Fruit fly (Drosophila melanogaster) whole organism, wandering third instar larva: ENCODE data around the gene Cht6.
A peak's percentile ranks its signal among the peaks of the same experiment; 100 is the strongest.

Experiments used
- Abd-B ChIP-seq: fragments of >200 bp; optimal IDR thresholded peaks from 2 replicates; lab custom pipeline; 2017; ENCODE audit warnings: missing biosample characterization, missing genetic modification characterization
- CG32264 ChIP-seq: fragments of 200-800 bp; sonication (Bioruptor generic); optimal IDR thresholded peaks from 2 replicates; lab custom pipeline; 2016; ENCODE audit warnings: missing biosample characterization, missing genetic modification characterization
- CG9705 ChIP-seq: fragments of 200-800 bp; sonication (Bioruptor generic); optimal IDR thresholded peaks from 2 replicates; lab custom pipeline; 2018; ENCODE audit warnings: missing biosample characterization, mild to moderate bottlenecking, missing genetic modification characterization
- CrebA ChIP-seq: fragments of 200-800 bp; sonication (Bioruptor generic); optimal IDR thresholded peaks from 2 replicates; lab custom pipeline; 2016; ENCODE audit warnings: missing biosample characterization, mild to moderate bottlenecking, missing genetic modification characterization, borderline replicate concordance
- Dfd ChIP-seq: fragments of >200 bp; optimal IDR thresholded peaks from 2 replicates; lab custom pipeline; 2017; ENCODE audit warnings: missing biosample characterization, missing genetic modification characterization
- Dif ChIP-seq: fragments of 200-275, 200-300 bp; sonication (Bioruptor generic); optimal IDR thresholded peaks from 2 replicates; lab custom pipeline; 2018; ENCODE audit warnings: missing biosample characterization, missing genetic modification characterization; ENCODE audit not compliant: partially characterized antibody
- GATAd ChIP-seq: sonication (Bioruptor generic); optimal IDR thresholded peaks from 2 replicates; lab custom pipeline; 2016; ENCODE audit warnings: missing biosample characterization, missing genetic modification characterization
- HLH106 ChIP-seq: fragments of 200-800 bp; optimal IDR thresholded peaks from 3 replicates; lab custom pipeline; 2019; ENCODE audit warnings: missing biosample characterization, mild to moderate bottlenecking, missing genetic modification characterization, moderate library complexity
- Hnf4 ChIP-seq: fragments of 200-800 bp; sonication (Bioruptor generic); optimal IDR thresholded peaks from 2 replicates; lab custom pipeline; 2016; ENCODE audit warnings: missing biosample characterization, mild to moderate bottlenecking, missing genetic modification characterization
- Hr78 ChIP-seq: fragments of >200 bp; optimal IDR thresholded peaks from 2 replicates; lab custom pipeline; 2017; ENCODE audit warnings: missing biosample characterization, missing genetic modification characterization
- Hr83 ChIP-seq: fragments of 200-300 bp; sonication (Bioruptor generic); optimal IDR thresholded peaks from 2 replicates; lab custom pipeline; 2016; ENCODE audit warnings: missing biosample characterization, mild to moderate bottlenecking, missing genetic modification characterization, moderate library complexity; ENCODE audit not compliant: poor library complexity, severe bottlenecking
- Mio ChIP-seq: sonication (Bioruptor generic); optimal IDR thresholded peaks from 2 replicates; lab custom pipeline; 2016; ENCODE audit warnings: missing biosample characterization, missing genetic modification characterization
- Myc ChIP-seq: fragments of >200 bp; optimal IDR thresholded peaks from 2 replicates; lab custom pipeline; 2017
- N ChIP-seq: fragments of >200 bp; optimal IDR thresholded peaks from 2 replicates; lab custom pipeline; 2018; ENCODE audit warnings: missing biosample characterization, missing external identifiers, missing genetic modification characterization
- OdsH ChIP-seq: fragments of 200-800 bp; sonication (Bioruptor generic); optimal IDR thresholded peaks from 2 replicates; lab custom pipeline; 2016; ENCODE audit warnings: missing biosample characterization, mild to moderate bottlenecking, missing genetic modification characterization
- Rel ChIP-seq, 2 experiments: fragments of 200-800 bp; sonication (Bioruptor generic) in 1 of 2; optimal IDR thresholded peaks; 2 replicates in 1 of 2; 3 replicates in 1 of 2; lab custom pipeline; 2016 to 2019; ENCODE audit warnings: mild to moderate bottlenecking in 2 of 2, missing biosample characterization in 2 of 2, missing genetic modification characterization in 2 of 2, moderate library complexity in 1 of 2
- Sp1 ChIP-seq: fragments of 200-800 bp; sonication (Bioruptor generic); optimal IDR thresholded peaks from 3 replicates; lab custom pipeline; 2019; ENCODE audit warnings: missing biosample characterization, mild to moderate bottlenecking, missing genetic modification characterization, moderate library complexity
- Vsx2 ChIP-seq: fragments of 200-300, 225-300 bp; sonication (Bioruptor generic); optimal IDR thresholded peaks from 2 replicates; lab custom pipeline; 2018; ENCODE audit warnings: missing biosample characterization, missing genetic modification characterization; ENCODE audit not compliant: partially characterized antibody
- br ChIP-seq: fragments of 200-800 bp; sonication (Bioruptor generic); optimal IDR thresholded peaks from 2 replicates; lab custom pipeline; 2016; ENCODE audit warnings: missing biosample characterization, missing genetic modification characterization
- brk ChIP-seq: fragments of 200-800 bp; sonication (Bioruptor generic); optimal IDR thresholded peaks from 2 replicates; lab custom pipeline; 2016; ENCODE audit warnings: missing biosample characterization, mild to moderate bottlenecking, missing genetic modification characterization
- dl ChIP-seq, 2 experiments: fragments of 175-275, 200-275 bp in 1 of 2; fragments of 200-275 bp in 1 of 2; sonication (Bioruptor generic); optimal IDR thresholded peaks; lab custom pipeline; 2018; ENCODE audit warnings: mild to moderate bottlenecking in 2 of 2, missing biosample characterization in 2 of 2, missing genetic modification characterization in 2 of 2, moderate library complexity in 2 of 2; ENCODE audit not compliant: partially characterized antibody in 2 of 2, insufficient read depth in 1 of 2
- dmrt93B ChIP-seq: fragments of 200-800 bp; sonication (Bioruptor generic); optimal IDR thresholded peaks from 2 replicates; lab custom pipeline; 2018; ENCODE audit warnings: missing biosample characterization, mild to moderate bottlenecking, missing genetic modification characterization
- dsf ChIP-seq: sonication (Bioruptor generic); optimal IDR thresholded peaks from 2 replicates; lab custom pipeline; 2016; ENCODE audit warnings: missing biosample characterization, missing genetic modification characterization, borderline replicate concordance
- ey ChIP-seq: fragments of 200-800 bp; sonication (Bioruptor generic); optimal IDR thresholded peaks from 2 replicates; lab custom pipeline; 2016; ENCODE audit warnings: missing biosample characterization, missing genetic modification characterization
- foxo ChIP-seq, 2 experiments: fragments of 200-800 bp; sonication (Bioruptor generic); optimal IDR thresholded peaks; 2 replicates in 1 of 2; 3 replicates in 1 of 2; lab custom pipeline; 2016 to 2017; ENCODE audit warnings: missing biosample characterization in 2 of 2, missing genetic modification characterization in 2 of 2
- fru ChIP-seq: fragments of 200-800 bp; sonication (Bioruptor generic); optimal IDR thresholded peaks from 3 replicates; lab custom pipeline; 2016; ENCODE audit warnings: missing biosample characterization, mild to moderate bottlenecking, missing genetic modification characterization
- h ChIP-seq: fragments of 200-800 bp; sonication (Bioruptor generic); optimal IDR thresholded peaks from 3 replicates; lab custom pipeline; 2016; ENCODE audit warnings: missing biosample characterization, mild to moderate bottlenecking, missing genetic modification characterization
- jim ChIP-seq: fragments of 175-275, 200-325 bp; sonication (Bioruptor generic); optimal IDR thresholded peaks from 2 replicates; lab custom pipeline; 2016; ENCODE audit warnings: missing biosample characterization, mild to moderate bottlenecking, missing genetic modification characterization
- lola ChIP-seq: fragments of >200 bp; optimal IDR thresholded peaks from 2 replicates; lab custom pipeline; 2017; ENCODE audit warnings: missing biosample characterization, missing genetic modification characterization
- pan ChIP-seq: fragments of >200 bp; optimal IDR thresholded peaks from 2 replicates; lab custom pipeline; 2017
- psq ChIP-seq: fragments of 200-800 bp; sonication (Bioruptor generic); optimal IDR thresholded peaks from 3 replicates; lab custom pipeline; 2017; ENCODE audit warnings: missing biosample characterization, mild to moderate bottlenecking, missing genetic modification characterization, moderate library complexity
- rgr ChIP-seq: fragments of 200-800 bp; sonication (Bioruptor generic); optimal IDR thresholded peaks from 3 replicates; lab custom pipeline; 2016; ENCODE audit warnings: missing biosample characterization, mild to moderate bottlenecking, missing genetic modification characterization
- sage ChIP-seq: fragments of 200-800 bp; sonication (Bioruptor generic); optimal IDR thresholded peaks from 2 replicates; lab custom pipeline; 2016; ENCODE audit warnings: missing biosample characterization, mild to moderate bottlenecking, missing genetic modification characterization
- sv ChIP-seq: fragments of 200-800 bp; sonication (Bioruptor generic); optimal IDR thresholded peaks from 3 replicates; lab custom pipeline; 2016; ENCODE audit warnings: missing biosample characterization, missing genetic modification characterization
- tai ChIP-seq: sonication (Bioruptor generic); optimal IDR thresholded peaks from 2 replicates; lab custom pipeline; 2016; ENCODE audit warnings: missing biosample characterization, missing genetic modification characterization
- usp ChIP-seq: fragments of >200 bp; optimal IDR thresholded peaks from 2 replicates; lab custom pipeline; 2017; ENCODE audit warnings: missing biosample characterization, missing genetic modification characterization
- woc ChIP-seq: sonication (Bioruptor generic); optimal IDR thresholded peaks from 2 replicates; lab custom pipeline; 2016; ENCODE audit warnings: missing biosample characterization, mild to moderate bottlenecking, missing genetic modification characterization

The Cht6 gene

dm6 chrX:9989154-9989787 lies 27.4 kb upstream of the Cht6 start, which contains the start of gene CG32694:
TSS of gene CG32694 (plus strand) at chrX:9989690.
- TF ChIP-seq Hr83 (GFP tag; lab: Kevin White, UChicago) (no peak), foxo (GFP tag; optimal IDR thresholded peaks at IDR 0.05; lab: Kevin White, UChicago) (no peak), CG32264 (GFP tag; lab: Kevin White, UChicago) (no peak), dsf (GFP tag; lab: Kevin White, UChicago) (no peak), dmrt93B (GFP tag; lab: Kevin White, UChicago) (no peak), rgr (GFP tag; lab: Kevin White, UChicago) (no peak), Rel (GFP tag; optimal IDR thresholded peaks at IDR 0.05; lab: Kevin White, UChicago) (no peak), Rel (tag; optimal IDR thresholded peaks at IDR 0.05; lab: Kevin White, UChicago) (no peak), Myc (no peak), br (GFP tag; lab: Kevin White, UChicago) (no peak), Mio (GFP tag; lab: Kevin White, UChicago) (no peak), tai (GFP tag; lab: Kevin White, UChicago) (no peak), Abd-B (GFP tag; lab: Kevin White, UChicago) (no peak), Hr78 (GFP tag; lab: Kevin White, UChicago) (no peak), jim (GFP tag; lab: Kevin White, UChicago) (no peak)

DNA sequence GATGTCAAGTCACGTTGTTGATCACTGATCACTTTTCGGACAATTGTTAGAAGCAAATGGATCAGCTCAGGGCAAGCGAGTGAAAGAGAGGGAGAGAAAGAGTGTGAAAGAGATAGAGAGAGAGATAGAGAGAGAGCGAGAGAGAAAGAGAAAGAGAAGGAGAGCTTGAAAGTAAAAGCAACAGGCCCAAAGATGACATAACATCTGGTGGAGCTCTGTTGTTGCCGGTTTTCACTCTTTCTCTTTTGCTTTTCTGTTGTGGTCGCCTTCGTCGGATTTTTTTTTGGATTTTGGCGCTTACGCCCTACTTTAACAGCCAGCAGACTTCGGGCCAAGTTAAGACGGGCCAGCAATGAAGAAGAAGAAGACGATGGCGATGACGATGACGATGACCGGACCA lies 25.6 kb upstream of the Cht6 start:
- TF ChIP-seq rgr (GFP tag; lab: Kevin White, UChicago): no peak
- peak; percentile 66 for TF ChIP-seq psq (GFP tag; lab: Kevin White, UChicago)

- TF ChIP-seq ey (GFP tag; lab: Kevin White, UChicago) (no peak), tai (GFP tag; lab: Kevin White, UChicago) (no peak), foxo (GFP tag; optimal IDR thresholded peaks at IDR 0.05; lab: Kevin White, UChicago) (no peak), rgr (GFP tag; lab: Kevin White, UChicago) (no peak), Hr83 (GFP tag; lab: Kevin White, UChicago) (no peak)
- TF ChIP-seq, all 38 proteins: peak for 0
These were observed 23.7 kb upstream of the Cht6 start for dm6 chrX:9992934-9993333.

DNA sequence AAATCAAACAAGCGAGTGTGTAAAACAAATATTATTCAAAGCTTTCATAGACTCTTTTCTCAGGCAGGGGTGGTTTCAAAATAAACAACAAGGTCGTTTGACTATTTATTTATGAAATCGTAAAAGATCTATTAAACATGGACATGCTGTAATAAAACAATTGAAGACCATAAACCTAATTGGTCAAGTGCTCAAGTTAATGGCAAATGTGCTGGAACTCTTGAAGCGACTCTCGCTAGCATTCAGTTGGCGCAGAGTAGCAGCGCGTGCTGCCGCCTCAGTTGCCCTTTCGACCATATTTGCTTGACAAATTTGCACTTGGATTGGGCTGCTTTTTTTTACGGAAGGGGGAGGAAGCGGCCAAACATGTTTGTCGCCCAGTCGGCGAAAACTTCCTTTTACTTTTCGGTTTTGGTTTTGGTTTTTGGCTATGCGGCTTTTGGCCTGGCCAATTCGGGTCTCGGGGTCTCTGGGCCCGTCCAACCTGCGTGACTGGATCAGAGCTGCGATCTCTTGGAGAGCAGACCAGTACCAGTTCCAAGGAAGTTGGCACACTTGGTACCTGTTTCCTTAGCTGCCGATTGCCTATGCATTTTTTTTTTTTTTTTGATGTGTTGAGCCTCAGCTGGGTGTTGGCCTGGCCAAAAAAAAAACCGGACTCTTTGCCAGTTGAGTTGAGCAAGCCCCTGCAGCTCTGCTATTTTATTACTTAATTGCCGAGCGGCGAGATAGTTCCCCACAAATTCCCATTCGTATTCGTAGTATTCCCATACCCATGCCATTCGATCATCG lies 23.0 kb upstream of the Cht6 start:
- no peak for TF ChIP-seq Hnf4 (GFP tag; lab: Kevin White, UChicago)
- TF ChIP-seq tai (GFP tag; lab: Kevin White, UChicago): no peak
- TF ChIP-seq Sp1 (GFP tag; lab: Kevin White, UChicago): no peak
- TF ChIP-seq HLH106: no peak
- TF ChIP-seq CrebA (GFP tag; lab: Kevin White, UChicago): no peak
- TF ChIP-seq Mio (GFP tag; lab: Kevin White, UChicago): no peak
- TF ChIP-seq fru (GFP tag; lab: Kevin White, UChicago): no peak
- peak; percentile 9 for TF ChIP-seq dmrt93B (GFP tag; lab: Kevin White, UChicago)
- TF ChIP-seq br (GFP tag; lab: Kevin White, UChicago): no peak
- TF ChIP-seq ey (GFP tag; lab: Kevin White, UChicago): no peak
- peak; percentile 4 for TF ChIP-seq Vsx2 (GFP tag; lab: Kevin White, UChicago)
- no peak for TF ChIP-seq psq (GFP tag; lab: Kevin White, UChicago)
- no peak for TF ChIP-seq Hr83 (GFP tag; lab: Kevin White, UChicago)
- no peak for TF ChIP-seq CG9705
- TF ChIP-seq foxo (GFP tag; optimal IDR thresholded peaks at IDR 0.05; lab: Kevin White, UChicago): peak in 1 of 2 experiments; percentile 32
- TF ChIP-seq brk (GFP tag; lab: Kevin White, UChicago): no peak
- TF ChIP-seq pan (lab: Kevin White, UChicago): no peak
- TF ChIP-seq Dif (GFP tag; lab: Kevin White, UChicago): peak; percentile 10
- no peak for TF ChIP-seq Abd-B (GFP tag; lab: Kevin White, UChicago)
- no peak for TF ChIP-seq OdsH (GFP tag; lab: Kevin White, UChicago)
- TF ChIP-seq rgr (GFP tag; lab: Kevin White, UChicago): no peak
- TF ChIP-seq lola (GFP tag; lab: Kevin White, UChicago): no peak
- no peak for TF ChIP-seq usp
- TF ChIP-seq Myc: no peak
- TF ChIP-seq h (GFP tag; lab: Kevin White, UChicago): peak; percentile 43
- no peak for TF ChIP-seq Dfd (GFP tag; lab: Kevin White, UChicago)
- TF ChIP-seq woc (GFP tag; lab: Kevin White, UChicago): peak; percentile 30
- TF ChIP-seq dl (GFP tag; optimal IDR thresholded peaks at IDR 0.05; lab: Kevin White, UChicago; ENCODE audit: insufficient read depth in 1 of 2, partially characterized antibody in 2 of 2): no peak
- no peak for TF ChIP-seq sage (GFP tag; lab: Kevin White, UChicago)
- no peak for TF ChIP-seq jim (GFP tag; lab: Kevin White, UChicago)
- TF ChIP-seq N: no peak
- no peak for TF ChIP-seq GATAd
- TF ChIP-seq sv (GFP tag; lab: Kevin White, UChicago): no peak
- TF ChIP-seq Rel (GFP tag; optimal IDR thresholded peaks at IDR 0.05; lab: Kevin White, UChicago): no peak
- no peak for TF ChIP-seq Rel (tag; optimal IDR thresholded peaks at IDR 0.05; lab: Kevin White, UChicago)
- TF ChIP-seq Hr78 (GFP tag; lab: Kevin White, UChicago): no peak
- no peak for TF ChIP-seq CG32264 (GFP tag; lab: Kevin White, UChicago)
